Worm (Caenorhabditis elegans) whole organism, young adult: Measurements from ENCODE around the gene ZK673.4.

Source experiments
- B0019.2 ChIP-seq: fragments of 200-800 bp; sonication (Bioruptor generic); conservative IDR thresholded peaks from 2 replicates; pipeline ENCODE4 v1.3.6; 2022; ENCODE audit warnings: missing genetic modification reagents, missing genetic modification characterization, missing compliant biosample characterization
- ceh-100 ChIP-seq: fragments of 200-800 bp; sonication (Bioruptor generic); IDR thresholded peaks from 2 replicates; pipeline ENCODE4 v1.3.6; 2022; ENCODE audit warnings: missing genetic modification reagents, missing genetic modification characterization, missing compliant biosample characterization
- nfyb-1 ChIP-seq: fragments of 200-800 bp; sonication (Bioruptor generic); IDR thresholded peaks from 2 replicates; pipeline ENCODE4 v1.3.6; 2022; ENCODE audit warnings: missing genetic modification reagents, missing genetic modification characterization, missing compliant biosample characterization
- sea-2 ChIP-seq: fragments of 200-800 bp; sonication (Bioruptor generic); IDR thresholded peaks from 2 replicates; pipeline ENCODE4 v1.3.6; 2022; ENCODE audit warnings: missing genetic modification characterization, missing compliant biosample characterization
- snpc-1.3 ChIP-seq: sonication (generic microtip); optimal IDR thresholded peaks from 2 replicates; lab custom pipeline; 2017; ENCODE audit warnings: missing genetic modification characterization, mild to moderate bottlenecking, missing compliant biosample characterization, antibody characterized with exemption, moderate library complexity, missing genotype, missing genetic modification reagents; ENCODE audit not compliant: insufficient read depth
- unc-130 ChIP-seq: sonication (generic microtip); optimal IDR thresholded peaks from 2 replicates; lab custom pipeline; 2016; ENCODE audit warnings: missing genetic modification reagents, missing genetic modification characterization, missing compliant biosample characterization
- ztf-3 ChIP-seq: fragments of 200-800 bp; sonication (Bioruptor generic); optimal IDR thresholded peaks from 2 replicates; lab custom pipeline; 2018; ENCODE audit warnings: mild to moderate bottlenecking, missing genetic modification characterization, missing compliant biosample characterization

- TF ChIP-seq ztf-3 (GFP tag; lab: Kevin White, UChicago) (no peak), ceh-100 (GFP tag; lab: Robert Waterston, UW) (no peak), nfyb-1 (GFP tag; lab: Robert Waterston, UW) (no peak), B0019.2 (no peak), sea-2 (no peak), unc-130 (GFP tag; lab: Kevin White, UChicago) (no peak), snpc-1.3 (tag; lab: Kevin White, UChicago) (no peak)
Observed at ce11 chrII:10421941-10422340, 30.8 kb upstream of the ZK673.4 start, which contains the start of gene frpr-21.
